Worm (Caenorhabditis elegans) whole organism, young adult: ENCODE results near the gene Y48G9A.6.

Experiments used
- B0261.1 ChIP-seq: sonication (generic microtip); optimal IDR thresholded peaks from 2 replicates; lab custom pipeline; 2016; ENCODE audit warnings: mild to moderate bottlenecking, missing genetic modification characterization, moderate library complexity, missing compliant biosample characterization
- F10E7.11 ChIP-seq: sonication (generic microtip); optimal IDR thresholded peaks from 2 replicates; lab custom pipeline; 2017; ENCODE audit warnings: mild to moderate bottlenecking, missing genetic modification characterization, moderate library complexity, missing compliant biosample characterization
- F23B12.7 ChIP-seq: sonication (generic microtip); optimal IDR thresholded peaks from 2 replicates; lab custom pipeline; 2017; ENCODE audit warnings: missing genetic modification characterization, mild to moderate bottlenecking, missing compliant biosample characterization, antibody characterized with exemption, moderate library complexity; ENCODE audit not compliant: insufficient read depth
- F57A8.1 ChIP-seq: fragments of 200-800 bp; sonication (Bioruptor generic); optimal IDR thresholded peaks from 2 replicates; lab custom pipeline; 2018; ENCODE audit warnings: mild to moderate bottlenecking, missing genetic modification characterization, moderate library complexity, missing compliant biosample characterization
- Y53F4B.3 ChIP-seq: fragments of 200-800 bp; sonication (Bioruptor generic); IDR thresholded peaks from 2 replicates; pipeline ENCODE4 v1.3.6; 2022; ENCODE audit warnings: missing genetic modification reagents, missing genetic modification characterization, missing compliant biosample characterization
- ama-1 ChIP-seq, 3 experiments: fragments of 150-350 bp in 1 of 3; sonication (generic microtip) in 2 of 3; optimal IDR thresholded peaks; 2 replicates each; lab custom pipeline; 2014 to 2018; ENCODE audit warnings: missing biosample characterization in 2 of 3, missing genetic modification characterization in 2 of 3, missing genetic modification reagents in 2 of 3
- athp-1 ChIP-seq: sonication (generic microtip); optimal IDR thresholded peaks from 2 replicates; lab custom pipeline; 2017; ENCODE audit warnings: mild to moderate bottlenecking, missing genetic modification characterization, missing compliant biosample characterization
- attf-6 ChIP-seq: fragments of 200-800 bp; sonication (Bioruptor generic); IDR thresholded peaks from 2 replicates; pipeline ENCODE4 v1.3.6; 2022; ENCODE audit warnings: missing genetic modification reagents, missing genetic modification characterization, missing compliant biosample characterization
- bed-1 ChIP-seq: fragments of 200-800 bp; sonication (Bioruptor generic); IDR thresholded peaks from 2 replicates; pipeline ENCODE4 v1.3.6; 2022; ENCODE audit warnings: missing genetic modification reagents, missing genetic modification characterization, missing compliant biosample characterization
- bed-2 ChIP-seq: fragments of 200-800 bp; sonication (Bioruptor generic); IDR thresholded peaks from 2 replicates; pipeline ENCODE4 v1.3.6; 2022; ENCODE audit warnings: missing genetic modification reagents, missing genetic modification characterization, missing compliant biosample characterization
- ccch-3 ChIP-seq: fragments of 200-800 bp; sonication (Bioruptor generic); optimal IDR thresholded peaks from 2 replicates; lab custom pipeline; 2018; ENCODE audit warnings: mild to moderate bottlenecking, missing genetic modification characterization, missing compliant biosample characterization
- ceh-100 ChIP-seq: fragments of 200-800 bp; sonication (Bioruptor generic); IDR thresholded peaks from 2 replicates; pipeline ENCODE4 v1.3.6; 2022; ENCODE audit warnings: missing genetic modification reagents, missing genetic modification characterization, missing compliant biosample characterization
- ceh-58 ChIP-seq: fragments of 200-800 bp; sonication (Bioruptor generic); IDR thresholded peaks from 2 replicates; pipeline ENCODE4 v1.3.6; 2022; ENCODE audit warnings: missing genetic modification characterization, missing compliant biosample characterization
- dox-1 ChIP-seq: fragments of 200-800 bp; sonication (Bioruptor generic); IDR thresholded peaks from 2 replicates; pipeline ENCODE4 v1.3.6; 2022; ENCODE audit warnings: missing genetic modification reagents, missing genetic modification characterization, missing compliant biosample characterization
- dpff-1 ChIP-seq: sonication (generic microtip); optimal IDR thresholded peaks from 2 replicates; lab custom pipeline; 2017; ENCODE audit warnings: mild to moderate bottlenecking, missing genetic modification characterization, missing compliant biosample characterization
- fkh-3 ChIP-seq: sonication (generic microtip); optimal IDR thresholded peaks from 2 replicates; lab custom pipeline; 2016; ENCODE audit warnings: mild to moderate bottlenecking, missing genetic modification characterization, missing compliant biosample characterization
- hmg-20 ChIP-seq: fragments of 200-800 bp; sonication (Bioruptor generic); IDR thresholded peaks from 2 replicates; pipeline ENCODE4 v1.3.6; 2022; ENCODE audit warnings: missing genetic modification reagents, missing genetic modification characterization, missing compliant biosample characterization
- hrde-1 ChIP-seq: sonication (generic microtip); optimal IDR thresholded peaks from 2 replicates; lab custom pipeline; 2016; ENCODE audit warnings: missing genetic modification characterization, mild to moderate bottlenecking, missing compliant biosample characterization, moderate library complexity, missing genotype, missing genetic modification reagents, borderline replicate concordance
- hsf-1 ChIP-seq: fragments of 200-800 bp; sonication (Bioruptor generic); IDR thresholded peaks from 2 replicates; pipeline ENCODE4 v1.3.6; 2022; ENCODE audit warnings: missing genetic modification reagents, missing genetic modification characterization, missing compliant biosample characterization
- lag-1 ChIP-seq: fragments of 200-800 bp; sonication (Bioruptor generic); IDR thresholded peaks from 2 replicates; pipeline ENCODE4 v1.3.6; 2022; ENCODE audit warnings: missing genetic modification reagents, missing genetic modification characterization, missing compliant biosample characterization
- lin-35 ChIP-seq, 3 experiments: fragments of 150-350 bp in 2 of 3; sonication (generic microtip) in 1 of 3; optimal IDR thresholded peaks; 2 replicates each; lab custom pipeline; 2014 to 2018; ENCODE audit warnings: missing biosample characterization in 3 of 3, missing genetic modification characterization in 3 of 3, missing genetic modification reagents in 3 of 3
- lir-1 ChIP-seq: fragments of 200-800 bp; sonication (Bioruptor generic); conservative IDR thresholded peaks from 2 replicates; pipeline ENCODE4 v1.3.6; 2022; ENCODE audit warnings: missing genetic modification reagents, missing genetic modification characterization, missing compliant biosample characterization
- lsl-1 ChIP-seq: fragments of 200-800 bp; sonication (Bioruptor generic); optimal IDR thresholded peaks from 2 replicates; lab custom pipeline; 2018; ENCODE audit warnings: mild to moderate bottlenecking, missing genetic modification characterization, moderate library complexity, missing compliant biosample characterization
- lsy-27 ChIP-seq: sonication (generic microtip); optimal IDR thresholded peaks from 2 replicates; lab custom pipeline; 2017; ENCODE audit warnings: missing genetic modification characterization, mild to moderate bottlenecking, missing compliant biosample characterization, antibody characterized with exemption, missing genotype, borderline replicate concordance; ENCODE audit not compliant: insufficient read depth
- mel-28 ChIP-seq: sonication (generic microtip); optimal IDR thresholded peaks from 2 replicates; lab custom pipeline; 2016; ENCODE audit warnings: borderline replicate concordance, mild to moderate bottlenecking, missing genetic modification characterization, missing compliant biosample characterization
- mes-4 ChIP-seq: sonication (generic microtip); optimal IDR thresholded peaks from 2 replicates; lab custom pipeline; 2016; ENCODE audit warnings: missing genotype, missing genetic modification characterization, missing compliant biosample characterization
- mxl-1 ChIP-seq: sonication (generic microtip); optimal IDR thresholded peaks from 2 replicates; lab custom pipeline; 2016; ENCODE audit warnings: missing genetic modification characterization, missing compliant biosample characterization
- nfyb-1 ChIP-seq: fragments of 200-800 bp; sonication (Bioruptor generic); IDR thresholded peaks from 2 replicates; pipeline ENCODE4 v1.3.6; 2022; ENCODE audit warnings: missing genetic modification reagents, missing genetic modification characterization, missing compliant biosample characterization
- pbrm-1 ChIP-seq: fragments of 200-800 bp; sonication (Bioruptor generic); IDR thresholded peaks from 2 replicates; pipeline ENCODE4 v1.3.6; 2022; ENCODE audit warnings: missing genetic modification reagents, missing genetic modification characterization, missing compliant biosample characterization
- rec-8 ChIP-seq, 2 experiments: sonication (generic microtip); optimal IDR thresholded peaks; 2 replicates each; lab custom pipeline; 2016; ENCODE audit warnings: mild to moderate bottlenecking in 2 of 2, missing genetic modification characterization in 2 of 2, missing genetic modification reagents in 2 of 2, missing genotype in 2 of 2, missing biosample characterization in 1 of 2, missing compliant biosample characterization in 1 of 2, moderate library complexity in 1 of 2
- rpc-1 ChIP-seq, 2 experiments: fragments of 150-350 bp in 1 of 2; sonication (generic microtip) in 1 of 2; optimal IDR thresholded peaks; 2 replicates each; lab custom pipeline; 2014 to 2018; ENCODE audit warnings: missing biosample characterization in 1 of 2, missing genetic modification characterization in 1 of 2, missing genetic modification reagents in 1 of 2, missing genotype in 1 of 2
- sdz-38 ChIP-seq: sonication (generic microtip); optimal IDR thresholded peaks from 2 replicates; lab custom pipeline; 2016; ENCODE audit warnings: missing genotype, missing genetic modification characterization, missing compliant biosample characterization
- sea-2 ChIP-seq: fragments of 200-800 bp; sonication (Bioruptor generic); IDR thresholded peaks from 2 replicates; pipeline ENCODE4 v1.3.6; 2022; ENCODE audit warnings: missing genetic modification characterization, missing compliant biosample characterization
- snpc-1.3 ChIP-seq: sonication (generic microtip); optimal IDR thresholded peaks from 2 replicates; lab custom pipeline; 2017; ENCODE audit warnings: missing genetic modification characterization, mild to moderate bottlenecking, missing compliant biosample characterization, antibody characterized with exemption, moderate library complexity, missing genotype, missing genetic modification reagents; ENCODE audit not compliant: insufficient read depth
- snpc-3.4 ChIP-seq: sonication (generic microtip); optimal IDR thresholded peaks from 2 replicates; lab custom pipeline; 2017; ENCODE audit warnings: missing genetic modification characterization, mild to moderate bottlenecking, missing compliant biosample characterization, antibody characterized with exemption, moderate library complexity, missing genotype, missing genetic modification reagents
- snpc-4 ChIP-seq, 5 experiments: fragments of 150-350 bp in 1 of 5; sonication (generic microtip) in 4 of 5; optimal IDR thresholded peaks; 2 replicates each; lab custom pipeline; 2014 to 2018; ENCODE audit warnings: missing genetic modification characterization in 5 of 5, missing biosample characterization in 3 of 5, antibody characterized with exemption in 2 of 5, mild to moderate bottlenecking in 2 of 5, missing compliant biosample characterization in 2 of 5, missing genotype in 2 of 5, moderate library complexity in 2 of 5, missing genetic modification reagents in 1 of 5
- somi-1 ChIP-seq: fragments of 200-800 bp; sonication (Bioruptor generic); optimal IDR thresholded peaks from 2 replicates; lab custom pipeline; 2018; ENCODE audit warnings: mild to moderate bottlenecking, missing genetic modification characterization, missing compliant biosample characterization
- tbp1 ChIP-seq: fragments of 200-800 bp; sonication (Bioruptor generic); optimal IDR thresholded peaks from 2 replicates; lab custom pipeline; 2018; ENCODE audit warnings: mild to moderate bottlenecking, missing genetic modification characterization, missing compliant biosample characterization
- tlf-1 ChIP-seq: fragments of 200-800 bp; sonication (Bioruptor generic); optimal IDR thresholded peaks from 2 replicates; lab custom pipeline; 2018; ENCODE audit warnings: mild to moderate bottlenecking, missing genetic modification characterization, missing compliant biosample characterization
- zfh-2 ChIP-seq: fragments of 200-800 bp; sonication (Bioruptor generic); conservative IDR thresholded peaks from 2 replicates; pipeline ENCODE4 v1.3.6; 2022; ENCODE audit warnings: missing genetic modification reagents, missing genetic modification characterization, missing compliant biosample characterization
- ztf-25 ChIP-seq: fragments of 200-800 bp; sonication (Bioruptor generic); IDR thresholded peaks from 2 replicates; pipeline ENCODE4 v1.3.6; 2022; ENCODE audit warnings: missing genetic modification reagents, missing genetic modification characterization, missing compliant biosample characterization

Y48G9A.6 gene

DNA sequence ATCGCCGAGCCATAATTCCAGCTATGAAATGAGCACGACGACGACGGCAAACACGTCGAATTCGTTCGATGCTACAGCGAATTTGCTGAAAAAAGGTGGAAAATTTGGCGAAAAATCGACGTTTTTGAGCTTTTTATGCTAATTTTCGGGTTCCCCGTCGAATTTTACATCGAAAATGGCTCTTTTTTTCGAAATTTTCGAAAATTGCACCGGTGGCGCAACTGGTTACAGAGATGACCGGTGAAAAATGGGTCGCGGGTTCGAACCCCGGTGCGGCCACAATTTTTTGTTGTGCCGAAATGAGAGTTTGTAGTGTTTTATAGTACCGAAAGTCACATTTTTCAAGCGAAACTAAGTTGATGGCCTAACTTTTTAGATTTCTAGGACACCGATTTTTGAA is 19.8 kb downstream of the Y48G9A.6 start:
- TF ChIP-seq zfh-2 (GFP tag; lab: Robert Waterston, UW) (0 out of 2 replicates have a peak, but pooled peaks have one; percentile 3), rpc-1 (optimal IDR thresholded peaks at IDR 0.05; lab: Kevin White, UChicago) (no peak), rpc-1 (tag; optimal IDR thresholded peaks at IDR 0.05; lab: Kevin White, UChicago) (peak; percentile 53), snpc-3.4 (tag; lab: Kevin White, UChicago) (no peak), tbp1 (GFP tag; lab: Kevin White, UChicago) (peak; percentile 70)

DNA sequence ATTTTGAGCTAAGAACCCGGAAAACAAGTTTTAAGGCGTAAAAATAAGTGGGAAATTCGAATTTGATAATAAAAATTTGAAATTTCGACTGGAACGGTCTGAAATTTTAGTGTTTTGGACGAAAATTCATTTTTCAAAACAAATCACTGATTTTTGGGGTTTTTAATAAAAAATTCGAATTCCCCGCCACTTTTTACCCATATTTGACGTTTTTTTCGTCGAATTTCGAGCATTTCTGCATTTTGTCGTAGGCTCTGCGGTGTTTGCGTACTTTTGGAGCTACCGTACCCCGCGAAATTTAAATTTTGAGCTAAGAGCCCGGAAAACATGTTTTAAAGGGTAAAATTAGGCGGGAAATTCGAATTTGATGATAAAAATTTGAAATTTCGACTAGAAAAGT is 32.9 kb downstream of the Y48G9A.6 start:
- TF ChIP-seq F10E7.11 (tag; lab: Kevin White, UChicago) (no peak), lsl-1 (GFP tag; lab: Kevin White, UChicago) (peak; percentile 30)
- TF ChIP-seq, all 124 proteins: peak for 1

DNA sequence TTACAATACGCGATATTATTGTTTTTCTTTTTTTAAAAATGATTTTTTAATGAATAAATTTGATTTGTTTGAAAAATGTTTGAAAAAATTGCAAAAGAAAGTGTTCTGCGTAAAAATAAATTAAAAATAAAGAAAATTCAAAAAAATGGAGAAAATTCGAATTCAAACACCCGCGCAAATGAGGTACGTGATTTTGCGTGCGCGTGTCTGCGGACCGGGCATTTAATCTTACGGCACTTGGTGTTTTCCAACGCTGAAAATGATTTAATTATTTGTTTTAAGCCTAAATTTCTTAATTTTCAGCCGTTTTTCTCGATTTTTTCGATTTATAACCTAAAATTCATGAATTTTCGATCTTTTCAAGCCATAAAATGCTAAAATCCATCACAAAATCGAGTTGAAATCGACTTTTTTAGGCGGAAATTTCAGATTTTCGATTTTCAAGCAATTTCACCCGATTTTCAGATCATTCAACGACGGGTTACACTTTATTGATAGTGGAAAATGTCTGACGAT is 33.9 kb downstream of the Y48G9A.6 start, which contains the start of gene gcn-1:
TSS of gene gcn-1 (plus strand) at position 466 of the 516 bp plus-strand sequence.
- TF ChIP-seq B0261.1: no peak
- peak; percentile 37 to 96 (median 57) for TF ChIP-seq lin-35 (GFP tag; optimal IDR thresholded peaks at IDR 0.05; lab: Kevin White, UChicago)
- TF ChIP-seq F23B12.7 (tag; lab: Kevin White, UChicago): no peak
- TF ChIP-seq fkh-3: no peak
- TF ChIP-seq ztf-25 (GFP tag; lab: Robert Waterston, UW): no peak
- TF ChIP-seq rec-8 (tag; optimal IDR thresholded peaks at IDR 0.05; lab: Kevin White, UChicago): no peak
- no peak for TF ChIP-seq somi-1 (GFP tag; lab: Kevin White, UChicago)
- no peak for TF ChIP-seq bed-2 (GFP tag; lab: Robert Waterston, UW)
- no peak for TF ChIP-seq mes-4 (tag; lab: Kevin White, UChicago)
- TF ChIP-seq tlf-1 (GFP tag; lab: Kevin White, UChicago): no peak
- no peak for TF ChIP-seq mel-28 (tag; lab: Kevin White, UChicago)
- TF ChIP-seq attf-6 (GFP tag; lab: Robert Waterston, UW): no peak
- TF ChIP-seq lir-1 (GFP tag; lab: Robert Waterston, UW): no peak
- no peak for TF ChIP-seq snpc-4 (GFP tag; optimal IDR thresholded peaks at IDR 0.05; lab: Kevin White, UChicago)
- TF ChIP-seq snpc-4 (tag; optimal IDR thresholded peaks at IDR 0.05; lab: Kevin White, UChicago): no peak
- TF ChIP-seq hsf-1 (GFP tag; lab: Robert Waterston, UW): no peak
- TF ChIP-seq pbrm-1: peak; percentile 48; the same call in 1 of the 2 replicates
- 0 out of 2 replicates have a peak, but pooled peaks have one; percentile 16 for TF ChIP-seq dox-1 (GFP tag; lab: Robert Waterston, UW)
- TF ChIP-seq athp-1 (tag; lab: Kevin White, UChicago): no peak
- TF ChIP-seq sdz-38 (tag; lab: Kevin White, UChicago): no peak
- no peak for TF ChIP-seq ceh-58 (GFP tag; lab: Robert Waterston, UW)
- TF ChIP-seq dpff-1: no peak
- peak; percentile 45 for TF ChIP-seq snpc-1.3 (tag; lab: Kevin White, UChicago)
- no peak for TF ChIP-seq lag-1 (GFP tag; lab: Robert Waterston, UW)
- TF ChIP-seq hmg-20: no peak
- TF ChIP-seq ama-1 (optimal IDR thresholded peaks at IDR 0.05; lab: Kevin White, UChicago): no peak
- TF ChIP-seq ama-1 (GFP tag; optimal IDR thresholded peaks at IDR 0.05; lab: Kevin White, UChicago): no peak
- TF ChIP-seq Y53F4B.3: no peak
- TF ChIP-seq F57A8.1 (GFP tag; lab: Kevin White, UChicago): no peak
- no peak for TF ChIP-seq zfh-2 (GFP tag; lab: Robert Waterston, UW)
- no peak for TF ChIP-seq bed-1 (GFP tag; lab: Robert Waterston, UW)
- no peak for TF ChIP-seq ceh-100 (GFP tag; lab: Robert Waterston, UW)
- TF ChIP-seq lsl-1 (GFP tag; lab: Kevin White, UChicago): peak; percentile 66
- TF ChIP-seq mxl-1 (tag; lab: Kevin White, UChicago): no peak
- no peak for TF ChIP-seq sea-2 (GFP tag; lab: Robert Waterston, UW)
- TF ChIP-seq ccch-3 (GFP tag; lab: Kevin White, UChicago): no peak
- no peak for TF ChIP-seq hrde-1 (tag; lab: Kevin White, UChicago)
- 0 out of 2 replicates have a peak, but pooled peaks have one; percentile 23 for TF ChIP-seq nfyb-1 (GFP tag; lab: Robert Waterston, UW)
- TF ChIP-seq lsy-27 (tag; lab: Kevin White, UChicago): no peak
- no peak for TF ChIP-seq F10E7.11 (tag; lab: Kevin White, UChicago)
